Worm (Caenorhabditis elegans): Measurements from ENCODE around the gene dpy-31.

DNA sequence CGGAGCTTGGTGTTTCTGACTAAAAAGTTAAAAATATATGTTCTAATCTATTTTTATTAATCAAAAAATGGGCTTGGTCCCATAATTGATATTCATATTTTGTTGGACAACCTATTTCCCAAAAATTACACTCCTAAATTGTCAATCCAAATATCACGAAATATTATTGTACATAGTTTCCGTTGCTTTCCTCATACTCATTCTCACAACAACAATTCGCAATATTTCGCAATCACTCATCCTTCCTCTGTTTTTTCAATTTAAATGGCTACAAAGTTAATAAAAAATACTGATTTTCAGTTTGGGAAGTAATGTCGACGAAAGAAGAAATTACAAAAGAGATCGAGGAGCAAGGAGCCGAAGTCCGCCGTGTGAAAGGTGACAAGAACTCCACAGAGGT lies 36.7 kb downstream of the dpy-31 start, which contains the start of gene pars-1:
- TF ChIP-seq nhr-19 (GFP tag; conservative IDR thresholded peaks at IDR 0.05) (no peak), fkh-10 (GFP tag; optimal IDR thresholded peaks at IDR 0.05) (no peak), unc-62 (GFP tag; optimal IDR thresholded peaks at IDR 0.05) (no peak), egl-13 (tag; optimal IDR thresholded peaks at IDR 0.05) (no peak), pqm-1 (tag; optimal IDR thresholded peaks at IDR 0.05) (no peak), alr-1 (tag; optimal IDR thresholded peaks at IDR 0.05; ENCODE audit: borderline replicate concordance) (no peak), snpc-4 (tag; optimal IDR thresholded peaks at IDR 0.05) (no peak), nhr-28 (tag; optimal IDR thresholded peaks at IDR 0.05) (no peak)

Data from whole organism, L1 larva.